Fruit fly (Drosophila melanogaster) whole organism, larva: ENCODE data around the gene CNMa.
A peak's percentile ranks its signal among the peaks of the same experiment; 100 is the strongest.

Source experiments
- noc ChIP-seq: fragments of 200-800 bp; sonication (Bioruptor generic); optimal IDR thresholded peaks from 3 replicates; lab custom pipeline; 2019; ENCODE audit warnings: missing biosample characterization, mild to moderate bottlenecking, missing genetic modification characterization, moderate library complexity

CNMa gene

dm6 chr3L:1827809-1828371 lies 27.5 kb downstream of the CNMa start:
- no peak for TF ChIP-seq noc

dm6 chr3L:1822365-1822764 lies 33.0 kb downstream of the CNMa start:
- no peak for TF ChIP-seq noc

DNA sequence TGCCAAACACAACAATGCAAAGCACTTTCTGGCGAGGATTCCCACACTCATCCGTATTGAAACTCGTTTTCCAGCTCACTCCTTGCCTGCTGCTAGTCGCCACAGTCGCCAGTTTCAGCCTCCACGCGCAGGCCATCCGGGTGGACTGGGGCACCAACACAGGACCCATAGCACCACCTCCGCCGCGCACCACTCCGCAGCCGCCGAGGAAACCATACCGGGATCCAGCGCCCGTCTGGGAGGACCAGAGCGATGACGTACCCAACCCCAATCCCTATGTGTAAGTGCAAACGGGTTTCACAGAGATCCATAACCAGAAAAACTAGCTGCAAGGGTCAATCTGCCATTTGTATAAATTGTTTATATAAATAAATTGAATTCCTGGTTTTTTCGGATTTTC lies 34.3 kb downstream of the CNMa start:
- TF ChIP-seq noc, result no peak

DNA sequence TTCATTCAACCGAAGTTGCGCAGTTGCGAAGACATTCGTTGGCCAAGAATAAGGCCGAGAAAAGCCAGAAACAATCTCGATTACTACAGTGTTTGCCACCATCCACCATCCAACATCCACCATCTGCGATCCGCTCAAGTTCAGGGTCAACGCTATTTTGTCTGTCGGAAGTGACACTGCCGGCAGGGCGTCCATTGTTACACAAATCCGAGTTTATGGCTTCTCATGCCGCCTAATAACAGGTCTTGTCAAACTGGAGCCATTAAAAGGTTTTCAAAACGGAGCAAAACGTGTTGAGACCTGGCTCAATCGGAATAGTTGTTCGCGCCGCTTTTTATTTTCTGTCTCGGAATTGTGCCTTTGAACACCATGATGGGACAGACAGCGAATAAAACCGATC lies 36.6 kb downstream of the CNMa start:
- TF ChIP-seq noc, result no peak

- TF ChIP-seq noc, result no peak
Measured at dm6 chr3L:1817405-1817804, 38.0 kb downstream of the CNMa start.

dm6 chr3L:1816614-1817013 lies 38.8 kb downstream of the CNMa start:
- no peak for TF ChIP-seq noc

DNA sequence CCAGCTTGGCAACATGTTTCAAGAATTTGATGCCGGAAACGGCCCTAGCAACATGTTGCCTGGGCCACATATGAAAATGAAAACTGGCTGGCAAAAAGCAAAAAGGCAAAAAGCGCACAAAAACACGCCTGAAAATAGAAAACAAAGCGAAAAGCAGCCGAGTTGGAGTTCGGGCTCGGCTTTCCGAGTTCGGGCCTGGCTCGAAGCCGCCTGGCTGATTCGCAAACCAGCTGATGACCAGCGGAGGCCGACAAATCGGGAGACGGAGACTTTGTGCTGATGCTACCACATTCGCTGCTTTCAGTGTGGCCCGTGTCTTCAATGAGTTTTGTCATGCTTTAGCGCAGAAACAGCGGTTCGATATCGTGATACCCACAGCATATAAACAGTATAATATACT lies 45.1 kb downstream of the CNMa start, which contains the start of gene GV1:
Gene GV1, plus strand, starts transcription at position 301 of the 400 bp plus-strand sequence.
- no peak for TF ChIP-seq noc

- TF ChIP-seq noc, result peak; percentile 42
Measured at dm6 chr3L:1808631-1809030, 46.8 kb downstream of the CNMa start.

DNA sequence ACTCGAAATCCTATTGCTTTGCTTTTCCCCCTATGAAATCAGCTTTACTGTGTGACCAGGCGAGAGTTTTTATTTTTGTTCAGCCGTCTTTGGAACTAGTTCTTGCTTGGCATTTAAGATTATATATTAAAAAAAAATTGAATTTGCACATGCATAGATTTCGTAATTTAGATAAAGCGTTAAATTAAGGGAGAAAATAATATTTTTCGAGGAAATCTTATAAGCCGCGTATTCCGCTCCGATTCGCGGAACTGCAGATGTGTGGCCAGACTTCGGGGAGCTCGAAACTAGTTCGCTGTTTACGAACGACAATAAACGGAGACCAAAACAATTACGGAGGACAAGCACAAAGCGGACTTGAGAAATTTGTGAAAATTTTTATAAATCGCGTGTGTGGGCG lies 52.6 kb downstream of the CNMa start, which contains the start of the genes JTBR and CG42676:
Gene JTBR, minus strand, starts transcription at position 55 of the 400 bp plus-strand sequence.
Gene CG42676, plus strand, starts transcription at position 306 of the 400 bp plus-strand sequence.
- no peak for TF ChIP-seq noc
